Fruit fly (Drosophila melanogaster): ENCODE data around the gene CG42635.

Gene CG42635

dm6 chr2L:17986099-17986498, 21.6 kb upstream of the CG42635 start, which contains the start of gene CG5681:
CG5681 (plus strand) TSS chr2L:17986399.
- no peak for TF ChIP-seq amos (GFP tag; IDR thresholded peaks at IDR 0.05; ENCODE audit: partially characterized antibody)
- TF ChIP-seq Ets65A (GFP tag): peak; percentile 79

dm6 chr2L:17988955-17989354, 18.8 kb upstream of the CG42635 start:
- TF ChIP-seq jing (GFP tag; optimal IDR thresholded peaks at IDR 0.05) (no peak), Sin3A (optimal IDR thresholded peaks at IDR 0.05) (no peak), nau (GFP tag; optimal IDR thresholded peaks at IDR 0.05) (no peak), sens (GFP tag) (peak; percentile 29), tup (GFP tag; optimal IDR thresholded peaks at IDR 0.05) (no peak), Oaz (GFP tag; IDR thresholded peaks at IDR 0.05) (no peak), fd102C (GFP tag; optimal IDR thresholded peaks at IDR 0.05) (no peak), Gsc (GFP tag; IDR thresholded peaks at IDR 0.05) (no peak), YL-1 (GFP tag; optimal IDR thresholded peaks at IDR 0.05) (no peak), ems (GFP tag; optimal IDR thresholded peaks at IDR 0.05) (no peak), CG6791 (GFP tag; IDR thresholded peaks at IDR 0.05; ENCODE audit: partially characterized antibody) (no peak), Xrp1 (GFP tag; IDR thresholded peaks at IDR 0.05) (no peak), CG8478 (optimal IDR thresholded peaks at IDR 0.05) (peak; percentile 77), CG13775 (GFP tag; optimal IDR thresholded peaks at IDR 0.05) (no peak), fru (optimal IDR thresholded peaks at IDR 0.05) (no peak), CG14860 (GFP tag; IDR thresholded peaks at IDR 0.05; ENCODE audit: partially characterized antibody) (0 out of 3 replicates have a peak, but pooled peaks have one; percentile 22), Atf3 (GFP tag; optimal IDR thresholded peaks at IDR 0.05) (no peak), Ravus (GFP tag; IDR thresholded peaks at IDR 0.05) (no peak), tx (GFP tag; optimal IDR thresholded peaks at IDR 0.05) (no peak), hkb (optimal IDR thresholded peaks at IDR 0.05) (peak; percentile 60), hkb (GFP tag; IDR thresholded peaks at IDR 0.05) (no peak), crp (GFP tag; optimal IDR thresholded peaks at IDR 0.05) (no peak)

dm6 chr2L:17990118-17990517, 17.6 kb upstream of the CG42635 start, which contains the start of gene Prosbeta5R2:
Prosbeta5R2 (plus strand) TSS chr2L:17990418.
- TF ChIP-seq CG12769 (tag; optimal IDR thresholded peaks at IDR 0.05) (no peak), fd3F (GFP tag; optimal IDR thresholded peaks at IDR 0.05) (no peak), lilli (GFP tag; optimal IDR thresholded peaks at IDR 0.05) (no peak), sens (GFP tag) (peak; percentile 48)

- TF ChIP-seq CG8478 (optimal IDR thresholded peaks at IDR 0.05): peak; percentile 82
- no peak for TF ChIP-seq sqz (GFP tag; optimal IDR thresholded peaks at IDR 0.05)
- TF ChIP-seq CTCF (GFP tag; optimal IDR thresholded peaks at IDR 0.05): no peak
- TF ChIP-seq CG11560 (tag; IDR thresholded peaks at IDR 0.05): 0 out of 3 replicates have a peak, but pooled peaks have one; percentile 11
- peak; percentile 32 for TF ChIP-seq CG4404 (GFP tag; IDR thresholded peaks at IDR 0.05)
- peak; percentile 65 for TF ChIP-seq Ets65A (GFP tag)
- no peak for TF ChIP-seq jigr1 (GFP tag; IDR thresholded peaks at IDR 0.05)
- peak; percentile 51; the same call in 1 of the 3 replicates for TF ChIP-seq ase (GFP tag; IDR thresholded peaks at IDR 0.05)
- no peak for TF ChIP-seq Lhr (GFP tag; optimal IDR thresholded peaks at IDR 0.05)
- peak; percentile 5; the same call in 1 of the 2 replicates for TF ChIP-seq ara (GFP tag; IDR thresholded peaks at IDR 0.05)
- no peak for TF ChIP-seq CG3163 (GFP tag; optimal IDR thresholded peaks at IDR 0.05)
- TF ChIP-seq NC2α (GFP tag; optimal IDR thresholded peaks at IDR 0.05): no peak
- no peak for TF ChIP-seq Gsc (GFP tag; IDR thresholded peaks at IDR 0.05)
- TF ChIP-seq CG17802 (tag; optimal IDR thresholded peaks at IDR 0.05): no peak
- TF ChIP-seq tll (GFP tag; optimal IDR thresholded peaks at IDR 0.05): peak in 1 of 2 experiments; percentile 61
- TF ChIP-seq CG17912 (GFP tag; optimal IDR thresholded peaks at IDR 0.05): no peak
- TF ChIP-seq dysf (GFP tag; IDR thresholded peaks at IDR 0.05): no peak
- TF ChIP-seq CG32767 (GFP tag; IDR thresholded peaks at IDR 0.05): no peak
- TF ChIP-seq Dref (GFP tag; IDR thresholded peaks at IDR 0.05): no peak
- no peak for TF ChIP-seq CG4282 (GFP tag; optimal IDR thresholded peaks at IDR 0.05)
- no peak for TF ChIP-seq dati (GFP tag; IDR thresholded peaks at IDR 0.05)
- no peak for TF ChIP-seq fu2 (GFP tag; optimal IDR thresholded peaks at IDR 0.05)
- no peak for TF ChIP-seq cas (GFP tag; IDR thresholded peaks at IDR 0.05)
- TF ChIP-seq CG15269 (tag; optimal IDR thresholded peaks at IDR 0.05): no peak
- no peak for TF ChIP-seq Sin3A (optimal IDR thresholded peaks at IDR 0.05)
- no peak for TF ChIP-seq knrl (GFP tag; IDR thresholded peaks at IDR 0.05; ENCODE audit: partially characterized antibody)
These were observed 17.0 kb upstream of the CG42635 start for dm6 chr2L:17990771-17991170.

Measured in whole organism, embryonic.